Fruit fly (Drosophila melanogaster) whole organism, adult: ENCODE results near the gene CG9389.

ENCODE experiments used
- CG11617 ChIP-seq: fragments of 200-800 bp; sonication (Bioruptor generic); optimal IDR thresholded peaks from 2 replicates; lab custom pipeline; 2017; ENCODE audit warnings: mild to moderate bottlenecking, missing biosample characterization, missing genetic modification reagents, missing genetic modification characterization
- CG12768 ChIP-seq: fragments of 200-800 bp; sonication (Bioruptor generic); optimal IDR thresholded peaks from 2 replicates; lab custom pipeline; 2017; ENCODE audit warnings: missing biosample characterization, missing genetic modification characterization, mild to moderate bottlenecking, moderate library complexity, missing genetic modification reagents
- CG14711 ChIP-seq: fragments of 200-800 bp; sonication (Bioruptor generic); optimal IDR thresholded peaks from 2 replicates; lab custom pipeline; 2018; ENCODE audit warnings: missing biosample characterization, mild to moderate bottlenecking, missing genetic modification characterization, moderate library complexity
- CG1620 ChIP-seq: fragments of 200-800 bp; sonication (Bioruptor generic); optimal IDR thresholded peaks from 2 replicates; lab custom pipeline; 2016; ENCODE audit warnings: missing biosample characterization, missing genetic modification characterization
- CG33017 ChIP-seq: fragments of 200-800 bp; sonication (Bioruptor generic); optimal IDR thresholded peaks from 2 replicates; lab custom pipeline; 2018; ENCODE audit warnings: missing biosample characterization, mild to moderate bottlenecking, missing genetic modification characterization, moderate library complexity
- CG7101 ChIP-seq: fragments of 200-800 bp; sonication (Bioruptor generic); optimal IDR thresholded peaks from 2 replicates; lab custom pipeline; 2018; ENCODE audit warnings: missing biosample characterization, mild to moderate bottlenecking, missing genetic modification characterization, moderate library complexity
- Clk ChIP-seq: fragments of 200-800 bp; sonication (Bioruptor generic); optimal IDR thresholded peaks from 2 replicates; lab custom pipeline; 2017; ENCODE audit warnings: missing biosample characterization, missing genetic modification characterization
- Crg-1 ChIP-seq: fragments of 200-800 bp; sonication (Bioruptor generic); optimal IDR thresholded peaks from 2 replicates; lab custom pipeline; 2016; ENCODE audit warnings: missing biosample characterization, missing genetic modification characterization
- cic ChIP-seq: fragments of 200-800 bp; sonication (Bioruptor generic); optimal IDR thresholded peaks from 2 replicates; lab custom pipeline; 2017; ENCODE audit warnings: missing biosample characterization, mild to moderate bottlenecking, missing genetic modification characterization, moderate library complexity
- kay ChIP-seq: fragments of 200-800 bp; sonication (Bioruptor generic); peaks from one replicate; lab custom pipeline; 2016; ENCODE audit warnings: missing biosample characterization, missing genetic modification characterization, borderline replicate concordance
- ovo ChIP-seq: fragments of 200-800 bp; sonication (Bioruptor generic); optimal IDR thresholded peaks from 2 replicates; lab custom pipeline; 2016; ENCODE audit warnings: missing biosample characterization, missing genetic modification characterization
- tj ChIP-seq: fragments of 200-800 bp; sonication (Bioruptor generic); optimal IDR thresholded peaks from 3 replicates; lab custom pipeline; 2017; ENCODE audit warnings: missing biosample characterization, mild to moderate bottlenecking, missing genetic modification characterization, moderate library complexity
- toe ChIP-seq: fragments of 200-800 bp; sonication (Bioruptor generic); optimal IDR thresholded peaks from 2 replicates; lab custom pipeline; 2016; ENCODE audit warnings: missing biosample characterization, missing genetic modification characterization

DNA sequence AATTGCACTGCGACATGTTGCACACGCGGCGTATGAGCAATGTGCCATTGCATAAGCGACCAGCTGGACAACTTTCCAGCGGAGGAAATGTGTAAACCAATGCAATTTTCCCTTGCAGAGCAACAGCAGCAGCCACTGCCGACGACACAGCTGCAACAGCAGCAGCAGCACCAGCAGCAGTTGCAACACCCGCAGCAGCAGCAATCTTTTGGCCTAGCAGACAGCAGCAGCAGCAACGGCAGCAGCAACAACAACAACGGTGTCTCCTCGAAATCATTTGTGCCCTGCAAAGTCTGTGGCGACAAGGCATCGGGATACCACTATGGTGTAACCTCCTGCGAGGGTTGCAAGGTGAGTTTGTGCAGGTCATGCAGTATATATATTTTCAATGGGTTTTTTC lies 39.6 kb downstream of the CG9389 start:
- TF ChIP-seq CG11617: no peak
- TF ChIP-seq toe (GFP tag; lab: Kevin White, UChicago): no peak
- no peak for TF ChIP-seq CG14711
- no peak for TF ChIP-seq CG12768 (GFP tag; lab: Kevin White, UChicago)
- TF ChIP-seq cic (GFP tag; lab: Kevin White, UChicago): no peak
- no peak for TF ChIP-seq CG7101
- TF ChIP-seq ovo (GFP tag; lab: Kevin White, UChicago): no peak
- no peak for TF ChIP-seq kay (GFP tag; lab: Kevin White, UChicago)
- no peak for TF ChIP-seq CG33017 (tag; lab: Kevin White, UChicago)
- no peak for TF ChIP-seq tj (GFP tag; lab: Kevin White, UChicago)
- TF ChIP-seq Crg-1 (GFP tag; lab: Kevin White, UChicago): no peak
- no peak for TF ChIP-seq Clk (GFP tag; lab: Kevin White, UChicago)
- no peak for TF ChIP-seq CG1620 (GFP tag; lab: Kevin White, UChicago)
